Fruit fly (Drosophila melanogaster) whole organism, prepupa: ENCODE measurements around the gene Fum2.

Experiments used
- Blimp-1 ChIP-seq: fragments of 200-800 bp; sonication (Bioruptor generic); optimal IDR thresholded peaks from 3 replicates; lab custom pipeline; 2017; ENCODE audit warnings: missing biosample characterization, missing genetic modification characterization, mild to moderate bottlenecking, moderate library complexity, missing genetic modification reagents
- CG10669 ChIP-seq: fragments of 200-800 bp; sonication (Bioruptor generic); optimal IDR thresholded peaks from 3 replicates; lab custom pipeline; 2018; ENCODE audit warnings: missing biosample characterization, mild to moderate bottlenecking, missing genetic modification characterization, moderate library complexity
- CG11294 ChIP-seq: fragments of 200-800 bp; sonication (Bioruptor generic); IDR thresholded peaks from 2 replicates; pipeline ENCODE4 v1.3.6; 2022; ENCODE audit warnings: missing biosample characterization, missing genetic modification characterization
- CG11762 ChIP-seq: fragments of 200-800 bp; sonication (Bioruptor generic); optimal IDR thresholded peaks from 3 replicates; lab custom pipeline; 2016; ENCODE audit warnings: missing biosample characterization, missing genetic modification characterization; ENCODE audit not compliant: insufficient read depth
- CG11902 ChIP-seq: fragments of 200-800 bp; sonication (Bioruptor generic); optimal IDR thresholded peaks from 3 replicates; lab custom pipeline; 2016; ENCODE audit warnings: missing biosample characterization, missing genetic modification characterization
- CG15336 ChIP-seq: fragments of 200-800 bp; sonication (Bioruptor generic); IDR thresholded peaks from 2 replicates; pipeline ENCODE4 v1.3.6; 2022; ENCODE audit warnings: missing biosample characterization, missing genetic modification characterization
- CG1621 ChIP-seq: fragments of 200-800 bp; sonication (Bioruptor generic); optimal IDR thresholded peaks from 3 replicates; lab custom pipeline; 2018; ENCODE audit warnings: missing biosample characterization, mild to moderate bottlenecking, missing genetic modification characterization
- CG16779 ChIP-seq: fragments of 200-800 bp; sonication (Bioruptor generic); optimal IDR thresholded peaks from 3 replicates; lab custom pipeline; 2017; ENCODE audit warnings: missing biosample characterization, mild to moderate bottlenecking, missing genetic modification characterization
- CG3032 ChIP-seq: fragments of 200-800 bp; optimal IDR thresholded peaks from 2 replicates; lab custom pipeline; 2019; ENCODE audit warnings: missing biosample characterization, mild to moderate bottlenecking, missing genetic modification characterization, moderate library complexity
- CG32006 ChIP-seq: fragments of 200-800 bp; sonication (Bioruptor generic); optimal IDR thresholded peaks from 3 replicates; lab custom pipeline; 2017; ENCODE audit warnings: missing biosample characterization, mild to moderate bottlenecking, missing genetic modification characterization
- CG34406 ChIP-seq: fragments of 200-800 bp; sonication (Bioruptor generic); optimal IDR thresholded peaks from 3 replicates; lab custom pipeline; 2016; ENCODE audit warnings: missing biosample characterization, missing genetic modification characterization
- CG3919 ChIP-seq: fragments of 200-800 bp; sonication (Bioruptor generic); optimal IDR thresholded peaks from 3 replicates; lab custom pipeline; 2016; ENCODE audit warnings: missing biosample characterization, missing genetic modification characterization
- CG4318 ChIP-seq: fragments of 200-800 bp; sonication (Bioruptor generic); optimal IDR thresholded peaks from 3 replicates; lab custom pipeline; 2017; ENCODE audit warnings: missing biosample characterization, mild to moderate bottlenecking, missing genetic modification characterization
- CG6163 ChIP-seq: fragments of 200-800 bp; sonication (Bioruptor generic); IDR thresholded peaks from 3 replicates; pipeline ENCODE4 v1.3.6; 2022; ENCODE audit warnings: missing biosample characterization, missing genetic modification characterization
- CG6276 ChIP-seq: fragments of 200-800 bp; sonication (Bioruptor generic); optimal IDR thresholded peaks from 2 replicates; lab custom pipeline; 2017; ENCODE audit warnings: missing biosample characterization, mild to moderate bottlenecking, missing genetic modification characterization
- CG6792 ChIP-seq: fragments of 200-800 bp; sonication (Bioruptor generic); optimal IDR thresholded peaks from 3 replicates; lab custom pipeline; 2016; ENCODE audit warnings: missing biosample characterization, missing genetic modification characterization
- CG6808 ChIP-seq: fragments of 200-800 bp; sonication (Bioruptor generic); optimal IDR thresholded peaks from 3 replicates; lab custom pipeline; 2017; ENCODE audit warnings: missing biosample characterization, missing genetic modification characterization, mild to moderate bottlenecking, moderate library complexity, missing genetic modification reagents
- CG6854 ChIP-seq: fragments of 200-800 bp; sonication (Bioruptor generic); optimal IDR thresholded peaks from 2 replicates; lab custom pipeline; 2017; ENCODE audit warnings: missing biosample characterization, mild to moderate bottlenecking, missing genetic modification characterization
- CG7368 ChIP-seq: fragments of 200-800 bp; sonication (Bioruptor generic); optimal IDR thresholded peaks from 3 replicates; lab custom pipeline; 2016; ENCODE audit warnings: missing biosample characterization, missing genetic modification characterization
- CG8119 ChIP-seq: fragments of 200-800 bp; sonication (Bioruptor generic); IDR thresholded peaks from 3 replicates; pipeline ENCODE4 v1.3.6; 2022; ENCODE audit warnings: missing biosample characterization, missing genetic modification characterization
- CG8319 ChIP-seq: fragments of 200-800 bp; sonication (Bioruptor generic); optimal IDR thresholded peaks from 3 replicates; lab custom pipeline; 2016; ENCODE audit warnings: missing biosample characterization, missing genetic modification characterization
- CG8632 ChIP-seq: fragments of 200-800 bp; sonication (Bioruptor generic); optimal IDR thresholded peaks from 3 replicates; lab custom pipeline; 2016; ENCODE audit warnings: missing biosample characterization, missing genetic modification characterization
- CG9139 ChIP-seq: fragments of 200-800 bp; sonication (Bioruptor generic); optimal IDR thresholded peaks from 3 replicates; lab custom pipeline; 2017; ENCODE audit warnings: missing biosample characterization, mild to moderate bottlenecking, missing genetic modification characterization
- Eip75B ChIP-seq: fragments of 200-800 bp; sonication (Bioruptor generic); optimal IDR thresholded peaks from 3 replicates; lab custom pipeline; 2016; ENCODE audit warnings: missing biosample characterization, missing genetic modification characterization
- Eip78C ChIP-seq: fragments of 200-800 bp; sonication (Bioruptor generic); peaks from one replicate; lab custom pipeline; 2016; ENCODE audit warnings: missing biosample characterization, missing genetic modification characterization
- Eip93F ChIP-seq: fragments of 200-800 bp; sonication (Bioruptor generic); optimal IDR thresholded peaks from 2 replicates; lab custom pipeline; 2016; ENCODE audit warnings: missing biosample characterization, mild to moderate bottlenecking, missing genetic modification characterization
- Ets21C ChIP-seq: fragments of 200-800 bp; sonication (Bioruptor generic); optimal IDR thresholded peaks from 3 replicates; lab custom pipeline; 2016; ENCODE audit warnings: missing biosample characterization, missing genetic modification characterization
- Ets96B ChIP-seq: fragments of 200-800 bp; optimal IDR thresholded peaks from 2 replicates; lab custom pipeline; 2019; ENCODE audit warnings: missing biosample characterization, mild to moderate bottlenecking, missing genetic modification characterization, moderate library complexity
- Gug ChIP-seq: fragments of 200-800 bp; sonication (Bioruptor generic); IDR thresholded peaks from 2 replicates; pipeline ENCODE4 v1.3.6; 2022; ENCODE audit warnings: missing biosample characterization, missing genetic modification characterization
- Hr38 ChIP-seq: sonication (Bioruptor generic); optimal IDR thresholded peaks from 2 replicates; lab custom pipeline; 2016; ENCODE audit warnings: missing biosample characterization, missing genetic modification characterization
- Hr39 ChIP-seq: fragments of 200-800 bp; sonication (Bioruptor generic); optimal IDR thresholded peaks from 2 replicates; lab custom pipeline; 2016; ENCODE audit warnings: missing biosample characterization, missing genetic modification characterization
- Hr4 ChIP-seq: fragments of 200-800 bp; sonication (Bioruptor generic); optimal IDR thresholded peaks from 3 replicates; lab custom pipeline; 2016; ENCODE audit warnings: missing biosample characterization, missing genetic modification characterization
- Lpt ChIP-seq: fragments of 200-800 bp; sonication (Bioruptor generic); optimal IDR thresholded peaks from 3 replicates; lab custom pipeline; 2016; ENCODE audit warnings: missing biosample characterization, missing genetic modification characterization
- Met ChIP-seq: fragments of 200-800 bp; sonication (Bioruptor generic); optimal IDR thresholded peaks from 3 replicates; lab custom pipeline; 2016; ENCODE audit warnings: missing biosample characterization, missing genetic modification characterization
- OdsH ChIP-seq: fragments of 200-800 bp; sonication (Bioruptor generic); optimal IDR thresholded peaks from 3 replicates; lab custom pipeline; 2016; ENCODE audit warnings: missing biosample characterization, missing genetic modification characterization
- Smox ChIP-seq: fragments of 200-800 bp; sonication (Bioruptor generic); optimal IDR thresholded peaks from 3 replicates; lab custom pipeline; 2016; ENCODE audit warnings: missing biosample characterization, missing genetic modification characterization
- Sox102F ChIP-seq: fragments of 200-800 bp; sonication (Bioruptor generic); optimal IDR thresholded peaks from 2 replicates; lab custom pipeline; 2016; ENCODE audit warnings: missing biosample characterization, mild to moderate bottlenecking, missing genetic modification characterization
- Sox14 ChIP-seq: fragments of 200-800 bp; sonication (Bioruptor generic); optimal IDR thresholded peaks from 3 replicates; lab custom pipeline; 2016; ENCODE audit warnings: missing biosample characterization, missing genetic modification characterization
- achi ChIP-seq: fragments of 200-800 bp; sonication (Bioruptor generic); optimal IDR thresholded peaks from 3 replicates; lab custom pipeline; 2016; ENCODE audit warnings: missing biosample characterization, missing genetic modification characterization
- acj6 ChIP-seq: fragments of 200-800 bp; sonication (Bioruptor generic); optimal IDR thresholded peaks from 3 replicates; lab custom pipeline; 2016; ENCODE audit warnings: missing biosample characterization, missing genetic modification characterization
- dac ChIP-seq: fragments of 200-800 bp; sonication (Bioruptor generic); optimal IDR thresholded peaks from 2 replicates; lab custom pipeline; 2017; ENCODE audit warnings: missing biosample characterization, mild to moderate bottlenecking, missing genetic modification characterization
- dsx ChIP-seq: fragments of 200-800 bp; optimal IDR thresholded peaks from 3 replicates; lab custom pipeline; 2019; ENCODE audit warnings: missing biosample characterization, mild to moderate bottlenecking, missing genetic modification characterization, moderate library complexity; ENCODE audit not compliant: poor library complexity, severe bottlenecking
- eg ChIP-seq: fragments of 200-800 bp; sonication (Bioruptor generic); IDR thresholded peaks from 3 replicates; pipeline ENCODE4 v1.3.6; 2022; ENCODE audit warnings: missing biosample characterization, missing genetic modification characterization
- esn ChIP-seq: fragments of 200-800 bp; sonication (Bioruptor generic); optimal IDR thresholded peaks from 2 replicates; lab custom pipeline; 2016; ENCODE audit warnings: missing biosample characterization, mild to moderate bottlenecking, missing genetic modification characterization, moderate library complexity
- fd59A ChIP-seq: fragments of 200-800 bp; sonication (Bioruptor generic); optimal IDR thresholded peaks from 2 replicates; lab custom pipeline; 2017; ENCODE audit warnings: missing biosample characterization, mild to moderate bottlenecking, missing genetic modification characterization, missing genetic modification reagents
- fd85E ChIP-seq: fragments of 200-800 bp; sonication (Bioruptor generic); optimal IDR thresholded peaks from 3 replicates; lab custom pipeline; 2016; ENCODE audit warnings: missing biosample characterization, missing genetic modification characterization
- fkh ChIP-seq: fragments of 200-800 bp; sonication (Bioruptor generic); optimal IDR thresholded peaks from 3 replicates; lab custom pipeline; 2017; ENCODE audit warnings: missing biosample characterization, mild to moderate bottlenecking, missing genetic modification characterization, moderate library complexity
- lz ChIP-seq: fragments of 200-800 bp; sonication (Bioruptor generic); optimal IDR thresholded peaks from 3 replicates; lab custom pipeline; 2016; ENCODE audit warnings: missing biosample characterization, missing genetic modification characterization
- net ChIP-seq: fragments of 200-800 bp; sonication (Bioruptor generic); optimal IDR thresholded peaks from 3 replicates; lab custom pipeline; 2016; ENCODE audit warnings: missing biosample characterization, missing genetic modification characterization
- pdm3 ChIP-seq: fragments of 200-800 bp; sonication (Bioruptor generic); optimal IDR thresholded peaks from 3 replicates; lab custom pipeline; 2016; ENCODE audit warnings: missing biosample characterization, missing genetic modification characterization
- salr ChIP-seq, 2 experiments: fragments of 200-800 bp; sonication (Bioruptor generic); optimal IDR thresholded peaks; 3 replicates each; lab custom pipeline; 2016 to 2018; ENCODE audit warnings: missing biosample characterization in 2 of 2, missing genetic modification characterization in 2 of 2, mild to moderate bottlenecking in 1 of 2
- svp ChIP-seq: fragments of 200-800 bp; sonication (Bioruptor generic); peaks from one replicate; lab custom pipeline; 2016; ENCODE audit warnings: missing biosample characterization, missing genetic modification characterization
- vri ChIP-seq: fragments of 200-800 bp; sonication (Bioruptor generic); optimal IDR thresholded peaks from 3 replicates; lab custom pipeline; 2016; ENCODE audit warnings: missing biosample characterization, mild to moderate bottlenecking, missing genetic modification characterization

Gene Fum2

DNA sequence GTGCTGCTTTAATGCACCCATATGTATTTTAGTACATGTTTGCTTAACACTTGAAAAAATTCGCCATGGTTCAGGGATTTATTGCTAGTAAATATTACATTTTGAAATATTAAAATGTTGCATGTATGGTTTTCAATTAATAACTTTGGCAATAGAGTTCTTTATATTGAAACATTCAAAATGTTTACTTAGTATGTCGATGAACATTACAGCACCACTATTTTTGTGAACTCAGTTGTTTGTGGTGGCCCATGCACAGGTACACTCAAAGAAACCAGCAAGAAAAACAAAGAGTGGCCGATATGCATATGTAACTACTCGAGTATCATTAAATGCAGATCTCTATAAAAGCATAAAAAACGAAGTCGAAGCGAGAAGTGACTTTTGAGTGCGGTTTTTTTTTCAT, 20.5 kb downstream of the Fum2 start:
- no peak for TF ChIP-seq Sox102F (GFP tag; lab: Kevin White, UChicago)
- peak; percentile 26 for TF ChIP-seq lz (GFP tag; lab: Kevin White, UChicago)
- peak; percentile 58 for TF ChIP-seq CG9139 (GFP tag; lab: Kevin White, UChicago)
- TF ChIP-seq Ets96B = peak; percentile 64
- TF ChIP-seq CG6163 = peak; percentile 85
- peak; percentile 69 for TF ChIP-seq net (GFP tag; lab: Kevin White, UChicago)
- peak; percentile 80 for TF ChIP-seq CG6276 (GFP tag; lab: Kevin White, UChicago)
- TF ChIP-seq CG4318 (GFP tag; lab: Kevin White, UChicago) = peak; percentile 75
- TF ChIP-seq CG3919 (GFP tag; lab: Kevin White, UChicago) = peak; percentile 59
- no peak for TF ChIP-seq esn (GFP tag; lab: Kevin White, UChicago)
- TF ChIP-seq pdm3 (GFP tag; lab: Kevin White, UChicago) = peak; percentile 82
- peak; percentile 15 for TF ChIP-seq Hr39 (GFP tag; lab: Kevin White, UChicago)
- TF ChIP-seq Ets21C (GFP tag; lab: Kevin White, UChicago) = no peak
- TF ChIP-seq CG8119 (GFP tag; lab: Robert Waterston, UW) = peak; percentile 93
- no peak for TF ChIP-seq CG11902 (GFP tag; lab: Kevin White, UChicago)
- peak; percentile 75 for TF ChIP-seq CG3032 (tag; lab: Kevin White, UChicago)
- TF ChIP-seq CG34406 (GFP tag; lab: Kevin White, UChicago) = peak; percentile 25
- TF ChIP-seq Met (GFP tag; lab: Kevin White, UChicago) = peak; percentile 10
- peak; percentile 87 for TF ChIP-seq Hr4
- peak; percentile 70 for TF ChIP-seq fd59A (GFP tag; lab: Kevin White, UChicago)
- peak; percentile 46 for TF ChIP-seq CG7368 (GFP tag; lab: Kevin White, UChicago)
- peak; percentile 83 for TF ChIP-seq Gug (GFP tag; lab: Robert Waterston, UW)
- TF ChIP-seq svp (GFP tag; lab: Kevin White, UChicago) = peak; percentile 52
- peak; percentile 66 for TF ChIP-seq dac (GFP tag; lab: Kevin White, UChicago)
- peak; percentile 51 for TF ChIP-seq CG8632 (GFP tag; lab: Kevin White, UChicago)
- TF ChIP-seq Sox14 (GFP tag; lab: Kevin White, UChicago) = peak; percentile 49
- peak; percentile 72 for TF ChIP-seq Lpt (GFP tag; lab: Kevin White, UChicago)
- peak; percentile 50 to 75 for TF ChIP-seq salr (GFP tag; optimal IDR thresholded peaks at IDR 0.05; lab: Kevin White, UChicago)
- peak; percentile 76 for TF ChIP-seq CG6808
- peak; percentile 75 for TF ChIP-seq OdsH (GFP tag; lab: Kevin White, UChicago)
- peak; percentile 94 for TF ChIP-seq Eip78C (GFP tag; lab: Kevin White, UChicago)
- TF ChIP-seq CG11762 (GFP tag; lab: Kevin White, UChicago) = peak; percentile 44
- peak; percentile 28 for TF ChIP-seq CG6792 (GFP tag; lab: Kevin White, UChicago)
- TF ChIP-seq fkh (GFP tag; lab: Kevin White, UChicago) = peak; percentile 58
- TF ChIP-seq Blimp-1 = no peak
- peak; percentile 73 for TF ChIP-seq achi
- TF ChIP-seq fd85E (GFP tag; lab: Kevin White, UChicago) = no peak
- TF ChIP-seq dsx (GFP tag; lab: Kevin White, UChicago) = peak; percentile 72
- TF ChIP-seq Eip75B (GFP tag; lab: Kevin White, UChicago) = peak; percentile 58
- TF ChIP-seq CG16779 (tag; lab: Kevin White, UChicago) = peak; percentile 58
- peak; percentile 87 for TF ChIP-seq eg
- peak; percentile 67 for TF ChIP-seq CG1621 (tag; lab: Kevin White, UChicago)
- TF ChIP-seq acj6 (GFP tag; lab: Kevin White, UChicago) = peak; percentile 65
- no peak for TF ChIP-seq Smox
- no peak for TF ChIP-seq Eip93F (GFP tag; lab: Kevin White, UChicago)
- TF ChIP-seq CG8319 (GFP tag; lab: Kevin White, UChicago) = no peak
- TF ChIP-seq vri = no peak
- TF ChIP-seq CG32006 (GFP tag; lab: Kevin White, UChicago) = peak; percentile 91
- TF ChIP-seq CG11294 (GFP tag; lab: Robert Waterston, UW) = peak; percentile 46; the same call in 1 of the 2 replicates
- no peak for TF ChIP-seq CG6854 (GFP tag; lab: Kevin White, UChicago)
- peak; percentile 91 for TF ChIP-seq CG15336 (GFP tag; lab: Robert Waterston, UW)
- TF ChIP-seq Hr38 (GFP tag; lab: Kevin White, UChicago) = no peak
- TF ChIP-seq CG10669 (GFP tag; lab: Kevin White, UChicago) = peak; percentile 77
